Worm (Caenorhabditis elegans) whole organism, mixed stage, embryonic: ENCODE results near the gene ceh-53.

Experiments used
- blmp-1 ChIP-seq: fragments of 150-350 bp; optimal IDR thresholded peaks from 2 replicates; lab custom pipeline; 2014; ENCODE audit warnings: missing biosample characterization, missing genetic modification characterization
- drap-1 ChIP-seq: fragments of 200-800 bp; sonication (Bioruptor generic); optimal IDR thresholded peaks from 3 replicates; lab custom pipeline; 2018; ENCODE audit warnings: mild to moderate bottlenecking, missing genetic modification characterization, missing compliant biosample characterization
- elt-1 ChIP-seq: sonication (generic microtip); optimal IDR thresholded peaks from 2 replicates; lab custom pipeline; 2017; ENCODE audit warnings: missing genetic modification characterization, mild to moderate bottlenecking, missing compliant biosample characterization, antibody characterized with exemption, moderate library complexity, borderline replicate concordance; ENCODE audit not compliant: insufficient read depth
- elt-3 ChIP-seq: fragments of 150-350 bp; optimal IDR thresholded peaks from 2 replicates; lab custom pipeline; 2014; ENCODE audit warnings: missing biosample characterization, missing genetic modification characterization
- ham-2 ChIP-seq: fragments of 200-800 bp; sonication (Bioruptor generic); optimal IDR thresholded peaks from 2 replicates; lab custom pipeline; 2018; ENCODE audit warnings: mild to moderate bottlenecking, missing genetic modification characterization, missing compliant biosample characterization
- lin-13 ChIP-seq: fragments of 150-350 bp; optimal IDR thresholded peaks from 2 replicates; lab custom pipeline; 2014; ENCODE audit warnings: missing biosample characterization, missing genetic modification characterization
- lsy-2 ChIP-seq: fragments of 150-350 bp; optimal IDR thresholded peaks from 2 replicates; lab custom pipeline; 2014; ENCODE audit warnings: missing biosample characterization, missing genetic modification characterization
- mep-1 ChIP-seq: fragments of 150-350 bp; optimal IDR thresholded peaks from 2 replicates; lab custom pipeline; 2017; ENCODE audit warnings: missing biosample characterization, missing genetic modification reagents, missing genetic modification characterization, inconsistent platforms
- nhr-237 ChIP-seq: fragments of 150-350 bp; optimal IDR thresholded peaks from 2 replicates; lab custom pipeline; 2014; ENCODE audit warnings: missing biosample characterization, missing genetic modification characterization
- nhr-28 ChIP-seq: fragments of 150-350 bp; optimal IDR thresholded peaks from 2 replicates; lab custom pipeline; 2014; ENCODE audit warnings: missing biosample characterization, missing genetic modification characterization
- snpc-4 ChIP-seq: fragments of 150-350 bp; optimal IDR thresholded peaks from 2 replicates; lab custom pipeline; 2014; ENCODE audit warnings: missing biosample characterization, missing genetic modification characterization
- unc-62 ChIP-seq: fragments of 150-350 bp; optimal IDR thresholded peaks from 2 replicates; lab custom pipeline; 2014; ENCODE audit warnings: missing biosample characterization, missing genetic modification reagents, missing genetic modification characterization

DNA sequence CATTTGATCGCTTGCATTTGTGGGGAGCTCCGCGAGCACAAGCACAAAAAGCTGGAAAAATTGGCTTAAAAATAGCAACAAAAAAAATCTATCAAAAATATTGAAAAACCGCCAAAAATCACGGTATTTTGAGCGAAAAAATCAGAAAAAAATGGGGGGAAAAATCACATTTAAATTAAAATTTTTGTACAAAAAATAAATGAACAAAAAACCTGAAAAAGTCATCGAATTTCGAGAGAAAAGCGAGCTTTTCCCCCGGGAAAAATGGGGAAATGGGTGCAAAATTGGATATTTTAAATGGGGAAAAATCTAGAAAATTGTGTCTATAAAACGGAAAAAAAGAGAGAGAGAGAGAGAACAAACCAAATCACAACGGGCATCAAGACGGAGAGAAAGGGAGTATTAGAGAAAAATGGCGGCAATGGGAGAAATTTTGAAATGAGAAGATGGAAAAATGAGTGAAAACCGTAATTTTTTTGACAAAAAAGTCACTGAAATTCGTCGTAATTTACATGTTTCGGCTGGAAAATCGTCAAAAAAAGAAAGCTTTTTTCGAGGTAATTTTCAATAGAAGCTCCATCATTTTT is 11.6 kb downstream of the ceh-53 start, which contains the start of gene ced-10:
- TF ChIP-seq unc-62 (GFP tag; lab: Kevin White, UChicago) (no peak), snpc-4 (tag; lab: Kevin White, UChicago) (no peak), drap-1 (no peak), nhr-28 (tag; lab: Kevin White, UChicago) (no peak), blmp-1 (tag; lab: Kevin White, UChicago) (no peak), nhr-237 (no peak), lsy-2 (no peak), ham-2 (GFP tag; lab: Kevin White, UChicago) (no peak), mep-1 (tag; lab: Kevin White, UChicago) (no peak), elt-1 (tag; lab: Kevin White, UChicago) (no peak), lin-13 (tag; lab: Kevin White, UChicago) (no peak), elt-3 (tag; lab: Kevin White, UChicago) (no peak)
